Worm (Caenorhabditis elegans): ENCODE results near the gene tin-9.1.
A peak's percentile ranks its signal among the peaks of the same experiment; 100 is the strongest.

The tin-9.1 gene

DNA sequence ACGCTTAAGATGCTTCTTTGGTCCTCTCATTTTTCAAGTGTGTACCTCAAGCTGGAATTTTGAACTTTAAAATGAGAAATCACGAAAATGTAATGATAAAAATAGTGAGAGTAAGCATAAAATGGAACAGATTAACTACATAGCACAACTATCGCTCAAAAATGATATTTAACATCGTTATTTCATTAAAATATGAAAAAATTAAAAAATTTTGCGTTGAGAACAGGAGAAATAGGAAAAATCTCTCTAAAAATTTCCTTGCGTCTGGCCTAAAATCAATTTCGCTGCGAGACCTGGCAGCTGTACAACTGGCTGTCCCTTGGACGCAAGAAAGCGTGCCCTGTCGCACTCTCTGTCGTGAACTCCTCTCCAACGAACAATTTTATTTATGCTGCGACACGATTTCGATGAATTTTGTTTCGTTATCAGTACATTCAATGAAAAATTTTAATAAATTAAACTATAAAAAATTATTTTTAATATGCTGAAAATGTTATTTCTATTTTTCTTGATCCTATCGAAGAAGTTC lies 40.3 kb upstream of the tin-9.1 start, which contains the start of gene rps-4 (continued):
- no peak for TF ChIP-seq tlp-1 (tag; optimal IDR thresholded peaks at IDR 0.05)
- TF ChIP-seq pqm-1 (tag; optimal IDR thresholded peaks at IDR 0.05), result no peak
- peak; percentile 45 for TF ChIP-seq zip-4 (GFP tag; optimal IDR thresholded peaks at IDR 0.05)
- TF ChIP-seq nhr-76 (tag; optimal IDR thresholded peaks at IDR 0.05), result no peak
- peak; percentile 66 for TF ChIP-seq fkh-10 (GFP tag; optimal IDR thresholded peaks at IDR 0.05)
- peak in 1 of 2 experiments; percentile 73 for TF ChIP-seq mdl-1 (tag; optimal IDR thresholded peaks at IDR 0.05)
- peak; percentile 23 for TF ChIP-seq aly-2 (tag; optimal IDR thresholded peaks at IDR 0.05)
- TF ChIP-seq nhr-77 (tag; optimal IDR thresholded peaks at IDR 0.05), result peak; percentile 86
- TF ChIP-seq snpc-4 (tag; optimal IDR thresholded peaks at IDR 0.05), result peak; percentile 81
- peak; percentile 96 for TF ChIP-seq lin-14 (GFP tag; optimal IDR thresholded peaks at IDR 0.05)
- peak; percentile 82 for TF ChIP-seq egl-13 (tag; optimal IDR thresholded peaks at IDR 0.05)
- TF ChIP-seq nhr-47 (tag; optimal IDR thresholded peaks at IDR 0.05), result peak; percentile 92
- TF ChIP-seq unc-98 (GFP tag; IDR thresholded peaks at IDR 0.05), result peak; percentile 34; the same call in 1 of the 2 replicates
- TF ChIP-seq aha-1 (tag; optimal IDR thresholded peaks at IDR 0.05), result no peak
- peak; percentile 91 to 95 for TF ChIP-seq lsy-2 (tag; optimal IDR thresholded peaks at IDR 0.05)
- TF ChIP-seq xbp-1 (tag; optimal IDR thresholded peaks at IDR 0.05), result peak; percentile 92
- no peak for TF ChIP-seq unc-62 (GFP tag; optimal IDR thresholded peaks at IDR 0.05)
- peak; percentile 81 for TF ChIP-seq unc-130 (tag; optimal IDR thresholded peaks at IDR 0.05)
- TF ChIP-seq ceh-88 (GFP tag; IDR thresholded peaks at IDR 0.05), result peak; percentile 77
- TF ChIP-seq mep-1 (tag; optimal IDR thresholded peaks at IDR 0.05), result peak; percentile 96
- peak; percentile 94 for TF ChIP-seq nhr-19 (GFP tag; conservative IDR thresholded peaks at IDR 0.05)
- TF ChIP-seq ceh-63 (GFP tag; optimal IDR thresholded peaks at IDR 0.05), result no peak
- peak; percentile 68 for TF ChIP-seq pax-3 (tag; optimal IDR thresholded peaks at IDR 0.05)
- peak; percentile 69 for TF ChIP-seq blmp-1 (tag; optimal IDR thresholded peaks at IDR 0.05)
- peak; percentile 90 for TF ChIP-seq fkh-8 (tag; optimal IDR thresholded peaks at IDR 0.05)
- TF ChIP-seq lir-3 (tag; optimal IDR thresholded peaks at IDR 0.05; ENCODE audit: poor library complexity), result peak; percentile 74
- peak; percentile 95 for TF ChIP-seq snu-23 (GFP tag; optimal IDR thresholded peaks at IDR 0.05)
- TF ChIP-seq sox-4 (tag; optimal IDR thresholded peaks at IDR 0.05), result peak; percentile 70
- TF ChIP-seq nhr-237 (tag; optimal IDR thresholded peaks at IDR 0.05), result peak; percentile 71
- peak; percentile 95 for TF ChIP-seq nhr-71 (tag; optimal IDR thresholded peaks at IDR 0.05)
- TF ChIP-seq nhr-85 (tag), result peak; percentile 90
- peak; percentile 72 for TF ChIP-seq sup-37 (GFP tag; optimal IDR thresholded peaks at IDR 0.05)
- peak; percentile 92 for TF ChIP-seq skn-1 (tag; optimal IDR thresholded peaks at IDR 0.05)
- peak; percentile 80 for TF ChIP-seq dsc-1 (tag; optimal IDR thresholded peaks at IDR 0.05)
- TF ChIP-seq unc-86 (tag; optimal IDR thresholded peaks at IDR 0.05), result peak; percentile 83
- peak; percentile 89 for TF ChIP-seq nhr-90 (tag; optimal IDR thresholded peaks at IDR 0.05; ENCODE audit: poor library complexity)
- peak; percentile 98 for TF ChIP-seq lin-15B (tag; optimal IDR thresholded peaks at IDR 0.05)
- peak; percentile 80 for TF ChIP-seq grh-1 (GFP tag; IDR thresholded peaks at IDR 0.05)
- TF ChIP-seq ztf-4 (tag; optimal IDR thresholded peaks at IDR 0.05), result peak; percentile 54
- TF ChIP-seq mab-9 (GFP tag; IDR thresholded peaks at IDR 0.05), result no peak
- TF ChIP-seq nhr-11 (tag; optimal IDR thresholded peaks at IDR 0.05), result peak; percentile 65
- TF ChIP-seq hpl-2 (GFP tag; optimal IDR thresholded peaks at IDR 0.05), result peak; percentile 85
- peak; percentile 94 for TF ChIP-seq rnt-1 (tag; optimal IDR thresholded peaks at IDR 0.05)
- TF ChIP-seq C16A3.4 (tag; optimal IDR thresholded peaks at IDR 0.05), result peak; percentile 95
- no peak for TF ChIP-seq C34B4.2 (tag; optimal IDR thresholded peaks at IDR 0.05)
- no peak for TF ChIP-seq ets-5 (GFP tag; IDR thresholded peaks at IDR 0.05)
- TF ChIP-seq fos-1 (tag; optimal IDR thresholded peaks at IDR 0.05), result peak; percentile 61
- TF ChIP-seq alr-1 (tag; optimal IDR thresholded peaks at IDR 0.05; ENCODE audit: borderline replicate concordance), result no peak
- peak; percentile 78 for TF ChIP-seq irx-1 (tag; optimal IDR thresholded peaks at IDR 0.05)
- TF ChIP-seq tbx-2 (tag; optimal IDR thresholded peaks at IDR 0.05), result peak; percentile 92
- TF ChIP-seq elt-2 (tag; optimal IDR thresholded peaks at IDR 0.05), result peak; percentile 75
- no peak for TF ChIP-seq nhr-12 (tag; optimal IDR thresholded peaks at IDR 0.05)
- peak; percentile 90 for TF ChIP-seq isw-1 (GFP tag; IDR thresholded peaks at IDR 0.05)
